Worm (Caenorhabditis elegans) whole organism, L3 larva: ENCODE data around the gene Y52D5A.2.

Experiments used
- aly-2 ChIP-seq: fragments of 150-350 bp; optimal IDR thresholded peaks from 2 replicates; lab custom pipeline; 2014; ENCODE audit warnings: missing biosample characterization, missing genetic modification characterization
- ama-1 ChIP-seq: fragments of 150-350 bp; optimal IDR thresholded peaks from 2 replicates; lab custom pipeline; 2018
- elt-1 ChIP-seq: fragments of 150-350 bp; optimal IDR thresholded peaks from 2 replicates; lab custom pipeline; 2014; ENCODE audit warnings: missing biosample characterization, missing genetic modification characterization
- elt-3 ChIP-seq, 3 experiments: fragments of 150-350 bp in 1 of 3; sonication (generic microtip) in 2 of 3; optimal IDR thresholded peaks; 2 replicates in 2 of 3; 4 replicates in 1 of 3; lab custom pipeline; 2014 to 2017; ENCODE audit warnings: missing biosample characterization in 3 of 3, missing genetic modification characterization in 3 of 3
- fkh-10 ChIP-seq: sonication (generic microtip); optimal IDR thresholded peaks from 2 replicates; lab custom pipeline; 2017; ENCODE audit warnings: missing biosample characterization, missing genetic modification reagents, missing genetic modification characterization
- fos-1 ChIP-seq: fragments of 150-350 bp; optimal IDR thresholded peaks from 2 replicates; lab custom pipeline; 2014; ENCODE audit warnings: missing biosample characterization, missing genetic modification characterization
- jun-1 ChIP-seq: fragments of 150-350 bp; optimal IDR thresholded peaks from 2 replicates; lab custom pipeline; 2014; ENCODE audit warnings: missing biosample characterization, missing genetic modification reagents, missing genetic modification characterization
- lin-39 ChIP-seq: fragments of 150-350 bp; optimal IDR thresholded peaks from 2 replicates; lab custom pipeline; 2018; ENCODE audit warnings: missing biosample characterization, missing genetic modification reagents, missing genetic modification characterization
- mdl-1 ChIP-seq: fragments of 150-350 bp; optimal IDR thresholded peaks from 2 replicates; lab custom pipeline; 2014; ENCODE audit warnings: missing biosample characterization, missing genetic modification characterization
- nhr-23 ChIP-seq: fragments of 150-350 bp; optimal IDR thresholded peaks from 2 replicates; lab custom pipeline; 2014; ENCODE audit warnings: missing biosample characterization, missing genetic modification reagents, missing genetic modification characterization
- nhr-237 ChIP-seq: fragments of 150-350 bp; optimal IDR thresholded peaks from 2 replicates; lab custom pipeline; 2014; ENCODE audit warnings: missing biosample characterization, missing genetic modification characterization
- snpc-4 ChIP-seq: fragments of 150-350 bp; optimal IDR thresholded peaks from 2 replicates; lab custom pipeline; 2014; ENCODE audit warnings: missing biosample characterization, missing genetic modification characterization
- zag-1 ChIP-seq: fragments of 150-350 bp; optimal IDR thresholded peaks from 2 replicates; lab custom pipeline; 2014; ENCODE audit warnings: missing biosample characterization, missing genetic modification characterization
- ztf-4 ChIP-seq: fragments of 150-350 bp; optimal IDR thresholded peaks from 2 replicates; lab custom pipeline; 2014; ENCODE audit warnings: missing biosample characterization, missing genetic modification characterization

DNA sequence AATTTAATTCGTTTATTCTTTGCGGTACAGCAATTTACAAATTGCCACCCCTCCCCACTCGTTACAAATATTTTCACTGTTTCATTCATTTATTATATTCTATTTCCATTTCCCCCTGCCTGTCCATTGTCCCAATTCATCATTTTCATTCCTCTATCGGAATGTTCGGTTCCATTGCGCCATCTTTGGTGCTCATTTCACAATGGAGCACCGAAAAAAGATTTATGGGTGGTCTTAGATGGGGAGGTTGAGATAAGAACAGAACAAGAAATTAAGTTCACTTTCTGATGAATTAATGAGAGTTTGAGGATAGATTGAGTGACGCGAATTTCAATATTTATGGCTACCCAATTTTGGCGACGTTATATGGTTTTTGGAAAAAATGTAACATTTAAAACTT, 27.9 kb upstream of the Y52D5A.2 start:
- no peak for TF ChIP-seq lin-39
- no peak for TF ChIP-seq fkh-10 (GFP tag; lab: Kevin White, UChicago)
- no peak for TF ChIP-seq jun-1
- TF ChIP-seq snpc-4 (tag; lab: Kevin White, UChicago): no peak
- TF ChIP-seq nhr-23: no peak
- no peak for TF ChIP-seq zag-1
- no peak for TF ChIP-seq elt-1 (tag; lab: Kevin White, UChicago)
- TF ChIP-seq elt-3 (tag; optimal IDR thresholded peaks at IDR 0.05; lab: Kevin White, UChicago): no peak
- TF ChIP-seq ama-1 (lab: Kevin White, UChicago): no peak
- TF ChIP-seq nhr-237 (tag; lab: Kevin White, UChicago): no peak
- TF ChIP-seq mdl-1: no peak
- no peak for TF ChIP-seq ztf-4
- no peak for TF ChIP-seq fos-1 (tag; lab: Kevin White, UChicago)
- no peak for TF ChIP-seq aly-2 (tag; lab: Kevin White, UChicago)
